Worm (Caenorhabditis elegans): ENCODE data around the gene snf-6.

ce11 chrIII:1539366-1539765 is 6.7 kb upstream of the snf-6 start:
- TF ChIP-seq B0035.1 (tag; optimal IDR thresholded peaks at IDR 0.05) (no peak), nfya-1 (tag; optimal IDR thresholded peaks at IDR 0.05; ENCODE audit: borderline replicate concordance, insufficient read depth) (no peak), pha-4 (tag; optimal IDR thresholded peaks at IDR 0.05) (no peak)
